Fruit fly (Drosophila melanogaster): ENCODE results near the gene CG34283.
A peak's percentile ranks its signal among the peaks of the same experiment; 100 is the strongest.

Gene CG34283

dm6 chr3R:18738086-18738485, 15.7 kb upstream of the CG34283 start:
- TF ChIP-seq CG8478 (optimal IDR thresholded peaks at IDR 0.05): no peak
- peak; percentile 4 to 28 for TF ChIP-seq CTCF (optimal IDR thresholded peaks at IDR 0.05)

DNA sequence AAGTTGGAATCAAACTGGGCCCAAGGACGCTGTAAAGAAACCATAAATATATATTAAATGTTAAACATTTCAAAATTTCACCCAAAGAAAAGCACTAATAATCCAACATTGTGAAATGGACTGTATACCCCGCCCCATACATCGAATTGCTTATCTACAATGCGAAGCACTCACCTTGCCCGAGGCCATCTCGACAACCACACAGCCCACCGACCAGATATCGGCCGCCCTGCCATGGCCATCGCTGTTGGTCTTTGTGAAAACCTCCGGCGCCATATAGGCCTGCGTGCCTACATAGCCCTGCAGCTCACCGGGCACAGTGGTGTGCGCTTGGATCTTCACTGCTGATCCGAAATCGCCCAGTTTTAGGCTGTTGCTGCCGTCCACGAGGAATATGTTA, 11.2 kb upstream of the CG34283 start:
- TF ChIP-seq CTCF (optimal IDR thresholded peaks at IDR 0.05) (no peak), CG8478 (optimal IDR thresholded peaks at IDR 0.05) (no peak)

- no peak for TF ChIP-seq CG8478 (optimal IDR thresholded peaks at IDR 0.05)
- no peak for TF ChIP-seq CTCF (optimal IDR thresholded peaks at IDR 0.05)
These were observed 10.0 kb upstream of the CG34283 start, which contains the start of gene CG14302 for dm6 chr3R:18732381-18732780. CG14302 (plus strand) TSS chr3R:18732681.

DNA sequence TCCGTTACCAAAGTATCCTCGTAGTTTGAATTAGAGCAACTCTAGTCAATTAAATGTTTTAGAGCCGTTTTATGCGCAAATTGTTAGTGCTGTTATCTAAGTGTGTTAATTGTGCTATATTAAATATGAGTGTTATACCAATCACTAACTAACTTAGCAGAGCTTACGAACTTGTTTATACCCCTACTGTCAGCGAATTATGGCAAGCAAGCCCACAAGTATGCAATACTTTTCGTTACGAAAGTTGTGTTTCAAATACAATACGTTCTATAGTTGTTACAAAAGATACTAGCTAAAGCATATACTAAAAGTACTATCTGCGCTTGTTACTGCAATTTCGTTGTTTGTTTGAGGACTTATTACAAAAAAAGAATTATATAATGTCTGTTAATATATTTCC, 8.9 kb upstream of the CG34283 start:
- no peak for TF ChIP-seq CG8478 (optimal IDR thresholded peaks at IDR 0.05)
- no peak for TF ChIP-seq CTCF (optimal IDR thresholded peaks at IDR 0.05)

DNA sequence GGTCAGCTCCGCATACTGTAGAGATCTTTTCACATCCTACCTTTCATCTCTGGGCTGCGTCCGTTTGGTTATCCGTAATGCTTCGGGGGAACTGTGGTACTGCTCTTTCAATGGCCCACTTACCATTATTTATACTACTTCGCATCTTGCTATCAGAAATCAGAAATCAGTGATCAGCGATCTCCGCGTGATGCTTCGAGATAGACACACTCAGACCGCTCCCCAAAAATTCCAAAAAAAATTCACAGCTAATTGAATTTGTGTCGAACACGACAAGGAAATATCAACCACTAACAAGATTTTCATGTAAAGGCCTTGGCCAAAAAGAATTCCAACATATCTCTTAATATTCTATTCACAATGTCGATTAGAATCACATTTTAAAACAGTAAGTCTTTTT, 6.0 kb upstream of the CG34283 start, which contains the start of gene CG7715:
Gene CG7715, minus strand, starts transcription at position 101 of the 400 bp plus-strand sequence.
- TF ChIP-seq CG8478 (optimal IDR thresholded peaks at IDR 0.05) (no peak), CTCF (optimal IDR thresholded peaks at IDR 0.05) (no peak)

dm6 chr3R:18726334-18726733, 3.9 kb upstream of the CG34283 start, which contains the start of gene CG7714:
CG7714 (minus strand) TSS chr3R:18726434.
- no peak for TF ChIP-seq CG8478 (optimal IDR thresholded peaks at IDR 0.05)

DNA sequence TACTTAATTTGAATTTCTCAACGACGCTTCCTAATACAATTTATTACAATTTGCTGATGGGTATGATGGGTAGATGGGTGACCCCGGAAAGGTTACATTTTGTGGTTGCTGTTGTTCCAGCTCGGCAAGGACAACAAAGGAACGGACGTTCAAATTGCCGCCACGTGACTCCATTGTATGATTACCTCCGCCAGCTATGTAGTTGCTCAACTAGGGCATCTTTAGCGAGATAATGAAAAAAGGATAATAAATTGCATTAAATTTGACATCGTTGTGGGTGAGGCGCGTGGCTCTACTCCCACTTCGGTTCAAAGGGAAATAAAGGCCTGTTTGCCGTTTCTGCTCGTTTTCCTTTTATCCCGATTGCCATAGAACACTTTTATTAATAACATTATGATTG, 1.0 kb downstream of the CG34283 start:
- TF ChIP-seq CTCF (optimal IDR thresholded peaks at IDR 0.05) (no peak), CG8478 (optimal IDR thresholded peaks at IDR 0.05) (no peak)

dm6 chr3R:18719767-18720341, 2.5 kb downstream of the CG34283 start:
- TF ChIP-seq CTCF (optimal IDR thresholded peaks at IDR 0.05): no peak
- TF ChIP-seq CG8478 (optimal IDR thresholded peaks at IDR 0.05): no peak

DNA sequence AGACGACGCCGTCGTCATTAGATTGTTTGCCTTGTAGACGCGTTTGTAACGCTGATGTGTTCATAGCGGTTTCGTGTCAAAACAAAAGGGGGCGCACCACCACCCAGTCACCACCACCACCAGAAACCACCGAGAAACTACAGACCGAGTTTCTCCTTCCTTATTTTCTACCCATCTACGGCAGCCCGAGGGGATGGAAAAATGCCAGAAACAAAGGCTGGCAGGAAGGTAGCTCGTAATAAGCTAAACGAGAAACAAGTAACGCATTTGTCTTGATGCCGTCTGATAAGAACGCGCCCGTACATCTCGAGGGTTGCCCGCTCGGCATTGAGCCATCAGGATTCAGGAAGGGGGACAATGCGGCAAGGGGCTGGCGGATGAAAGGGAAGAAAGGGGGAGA, 14.9 kb downstream of the CG34283 start:
- TF ChIP-seq CTCF (optimal IDR thresholded peaks at IDR 0.05) (no peak), CG8478 (optimal IDR thresholded peaks at IDR 0.05) (no peak)

- TF ChIP-seq CG8478 (optimal IDR thresholded peaks at IDR 0.05) (no peak), CTCF (optimal IDR thresholded peaks at IDR 0.05) (no peak)
These were observed 16.1 kb downstream of the CG34283 start for dm6 chr3R:18706289-18706688.

- TF ChIP-seq CTCF (optimal IDR thresholded peaks at IDR 0.05) (no peak), CG8478 (optimal IDR thresholded peaks at IDR 0.05) (no peak)
These were observed 17.2 kb downstream of the CG34283 start, which contains the start of the genes ChAT and VAChT for dm6 chr3R:18705150-18705549. ChAT (plus strand) TSS chr3R:18705501. VAChT (plus strand) TSS chr3R:18705501.

DNA sequence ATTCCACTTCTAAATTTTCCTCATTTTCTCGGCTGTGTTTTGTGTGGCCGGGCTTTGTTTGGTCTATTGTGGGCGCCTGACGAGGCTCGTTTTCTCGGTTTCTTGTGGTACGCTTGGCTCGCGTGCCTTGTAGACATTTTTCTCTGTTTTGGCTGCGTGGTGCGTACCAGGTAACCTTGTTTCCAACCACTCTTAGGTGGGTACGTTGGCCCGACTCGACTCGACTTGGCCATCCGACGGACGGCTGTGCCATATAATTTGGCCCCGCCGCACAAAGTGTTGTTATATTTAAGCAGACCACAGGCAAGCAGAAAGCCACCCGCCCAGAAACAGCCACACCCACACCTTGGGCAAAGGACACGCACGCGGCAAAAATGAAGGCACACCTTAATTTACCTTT, 18.9 kb downstream of the CG34283 start:
- TF ChIP-seq CG8478 (optimal IDR thresholded peaks at IDR 0.05) (no peak), CTCF (optimal IDR thresholded peaks at IDR 0.05) (no peak)

DNA sequence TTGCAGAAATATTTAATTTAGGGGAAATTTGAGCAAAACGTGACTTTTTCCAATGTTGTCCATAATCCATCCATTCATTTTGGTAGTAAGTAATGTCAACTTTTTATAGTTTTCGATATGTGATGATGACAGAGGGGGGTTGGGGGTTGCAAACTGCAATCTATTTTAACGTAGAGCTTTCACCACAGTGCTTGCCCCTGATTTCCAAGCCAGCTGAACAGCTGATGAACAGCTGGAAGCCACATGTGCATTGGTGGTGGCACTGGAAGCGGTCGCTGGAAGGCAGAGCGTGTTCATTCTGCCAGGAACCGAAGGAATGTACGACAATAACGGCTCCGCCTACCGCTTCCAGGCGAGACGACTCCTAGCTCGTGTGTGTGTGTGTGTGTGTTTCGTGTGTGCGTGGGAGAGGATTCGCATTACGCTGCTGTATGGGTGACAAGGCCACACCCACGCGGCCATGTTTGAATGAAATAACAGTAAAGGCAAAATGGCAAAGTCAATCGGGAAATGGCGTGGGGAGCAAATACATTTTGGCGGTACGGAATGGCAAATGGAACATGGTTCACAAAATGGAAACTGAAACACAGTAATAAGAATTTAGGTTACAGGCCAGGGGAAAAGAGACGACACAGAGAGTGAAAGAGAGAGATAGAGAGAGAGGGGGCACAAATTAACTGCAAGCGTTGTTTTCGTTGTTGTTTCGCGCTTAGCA, 23.4 kb downstream of the CG34283 start:
- no peak for TF ChIP-seq CG8478 (optimal IDR thresholded peaks at IDR 0.05)
- TF ChIP-seq CTCF (optimal IDR thresholded peaks at IDR 0.05): no peak

DNA sequence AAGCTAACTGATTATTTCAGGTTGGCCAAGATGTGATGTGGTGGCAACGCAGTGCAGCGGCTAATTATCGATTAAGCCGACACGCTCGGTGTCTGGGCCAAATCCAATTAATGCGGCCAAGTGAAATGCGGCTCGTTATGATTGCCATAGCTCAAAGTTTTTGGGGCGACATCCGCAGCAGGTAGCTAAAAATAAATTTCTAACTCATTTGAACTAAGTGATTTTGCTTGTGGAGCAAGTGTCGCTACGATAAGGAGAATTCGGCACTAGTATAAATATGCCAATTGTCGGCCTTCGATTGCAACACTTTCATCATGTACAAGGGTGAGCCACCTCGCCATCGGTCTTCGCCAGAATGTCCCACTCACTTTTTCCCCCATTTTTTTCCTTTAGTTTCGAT, 27.4 kb downstream of the CG34283 start, which contains the start of gene CG34282:
Gene CG34282, plus strand, starts transcription at position 301 of the 400 bp plus-strand sequence.
- TF ChIP-seq CG8478 (optimal IDR thresholded peaks at IDR 0.05) (no peak), CTCF (optimal IDR thresholded peaks at IDR 0.05) (no peak)

dm6 chr3R:18693611-18694010, 28.8 kb downstream of the CG34283 start, which contains the start of gene CG14300:
CG14300 (minus strand) TSS chr3R:18693711.
- no peak for TF ChIP-seq CG8478 (optimal IDR thresholded peaks at IDR 0.05)
- no peak for TF ChIP-seq CTCF (optimal IDR thresholded peaks at IDR 0.05)

- TF ChIP-seq CTCF (optimal IDR thresholded peaks at IDR 0.05) (no peak), CG8478 (optimal IDR thresholded peaks at IDR 0.05) (no peak)
These were observed 29.8 kb downstream of the CG34283 start, which contains the start of gene Muc91C for dm6 chr3R:18692619-18693018. Muc91C (minus strand) TSS chr3R:18692719.
